Worm (Caenorhabditis elegans) whole organism, L1 larva: ENCODE results near the gene srh-136.

ENCODE experiments used
- C16A3.4 ChIP-seq: fragments of 150-350 bp; optimal IDR thresholded peaks from 2 replicates; lab custom pipeline; 2014; ENCODE audit warnings: missing biosample characterization, missing genetic modification characterization
- F16B12.6 ChIP-seq: fragments of 150-350 bp; optimal IDR thresholded peaks from 2 replicates; lab custom pipeline; 2014; ENCODE audit warnings: missing biosample characterization, missing genetic modification characterization
- Y116A8C.19 ChIP-seq: sonication (generic microtip); optimal IDR thresholded peaks from 2 replicates; lab custom pipeline; 2016; ENCODE audit warnings: missing compliant biosample characterization, missing genetic modification characterization, borderline replicate concordance
- aha-1 ChIP-seq: fragments of 150-350 bp; optimal IDR thresholded peaks from 2 replicates; lab custom pipeline; 2014; ENCODE audit warnings: missing biosample characterization, missing genetic modification characterization
- blmp-1 ChIP-seq: fragments of 150-350 bp; optimal IDR thresholded peaks from 2 replicates; lab custom pipeline; 2014; ENCODE audit warnings: missing biosample characterization, missing genetic modification characterization
- ceh-8 ChIP-seq: fragments of 200-800 bp; sonication (Bioruptor generic); optimal IDR thresholded peaks from 2 replicates; lab custom pipeline; 2018; ENCODE audit warnings: mild to moderate bottlenecking, missing genetic modification characterization, moderate library complexity, missing compliant biosample characterization
- ceh-82 ChIP-seq, 3 experiments: fragments of 150-350 bp in 1 of 3; sonication (generic microtip) in 2 of 3; optimal IDR thresholded peaks; 2 replicates each; lab custom pipeline; 2014 to 2017; ENCODE audit warnings: missing biosample characterization in 3 of 3, missing genetic modification characterization in 3 of 3
- dpl-1 ChIP-seq, 3 experiments: fragments of 150-350 bp in 2 of 3; sonication (generic microtip) in 1 of 3; optimal IDR thresholded peaks; 2 replicates each; lab custom pipeline; 2014 to 2017; ENCODE audit warnings: missing biosample characterization in 3 of 3, missing genetic modification characterization in 3 of 3, missing genetic modification reagents in 3 of 3
- dsc-1 ChIP-seq: sonication (generic microtip); optimal IDR thresholded peaks from 2 replicates; lab custom pipeline; 2016; ENCODE audit warnings: mild to moderate bottlenecking, missing genetic modification characterization, missing compliant biosample characterization
- efl-1 ChIP-seq, 4 experiments: fragments of 150-350 bp; optimal IDR thresholded peaks in 3 of 4; peaks in 1 of 4; 1 replicate in 1 of 4; 2 replicates in 3 of 4; lab custom pipeline; 2014; ENCODE audit warnings: missing biosample characterization in 2 of 4, missing genetic modification characterization in 2 of 4, missing genetic modification reagents in 2 of 4
- efl-3 ChIP-seq: fragments of 200-800 bp; sonication (Bioruptor generic); optimal IDR thresholded peaks from 2 replicates; lab custom pipeline; 2018; ENCODE audit warnings: mild to moderate bottlenecking, missing genetic modification characterization, missing compliant biosample characterization
- egl-13 ChIP-seq: sonication (generic microtip); optimal IDR thresholded peaks from 2 replicates; lab custom pipeline; 2016; ENCODE audit warnings: missing genotype, missing genetic modification reagents, missing genetic modification characterization, missing compliant biosample characterization
- fkh-10 ChIP-seq: sonication (generic microtip); optimal IDR thresholded peaks from 2 replicates; lab custom pipeline; 2017; ENCODE audit warnings: missing biosample characterization, missing genetic modification reagents, missing genetic modification characterization
- irx-1 ChIP-seq: sonication (generic microtip); optimal IDR thresholded peaks from 2 replicates; lab custom pipeline; 2016; ENCODE audit warnings: missing genetic modification characterization, missing compliant biosample characterization
- isw-1 ChIP-seq: fragments of 200-800 bp; sonication (Bioruptor generic); IDR thresholded peaks from 2 replicates; pipeline ENCODE4 v1.3.6; 2022; ENCODE audit warnings: missing genetic modification characterization, missing compliant biosample characterization
- lin-13 ChIP-seq: fragments of 150-350 bp; optimal IDR thresholded peaks from 2 replicates; lab custom pipeline; 2014; ENCODE audit warnings: missing biosample characterization, missing genetic modification reagents, missing genetic modification characterization
- lin-14 ChIP-seq: fragments of 200-800 bp; sonication (Bioruptor generic); optimal IDR thresholded peaks from 2 replicates; lab custom pipeline; 2018; ENCODE audit warnings: mild to moderate bottlenecking, missing genetic modification characterization, moderate library complexity, missing compliant biosample characterization
- lin-15B ChIP-seq: fragments of 150-350 bp; sonication (generic microtip); optimal IDR thresholded peaks from 3 replicates; lab custom pipeline; 2014; ENCODE audit warnings: missing biosample characterization, missing genetic modification characterization
- lin-35 ChIP-seq, 2 experiments: fragments of 150-350 bp; optimal IDR thresholded peaks; 2 replicates each; lab custom pipeline; 2014; ENCODE audit warnings: missing biosample characterization in 2 of 2, missing genetic modification characterization in 2 of 2, missing genetic modification reagents in 2 of 2
- lsy-2 ChIP-seq, 2 experiments: fragments of 150-350 bp; optimal IDR thresholded peaks; 2 replicates each; lab custom pipeline; 2014; ENCODE audit warnings: missing biosample characterization in 2 of 2, missing genetic modification characterization in 2 of 2
- mep-1 ChIP-seq: fragments of 150-350 bp; optimal IDR thresholded peaks from 2 replicates; lab custom pipeline; 2014; ENCODE audit warnings: missing biosample characterization, missing genetic modification characterization
- nhr-19 ChIP-seq: fragments of 200-800 bp; sonication (Bioruptor generic); conservative IDR thresholded peaks from 2 replicates; pipeline ENCODE4 v1.3.6; 2022; ENCODE audit warnings: missing genetic modification characterization, missing compliant biosample characterization
- nhr-20 ChIP-seq: sonication (generic microtip); optimal IDR thresholded peaks from 2 replicates; lab custom pipeline; 2016; ENCODE audit warnings: mild to moderate bottlenecking, missing genetic modification characterization, missing compliant biosample characterization
- nhr-47 ChIP-seq: sonication (generic microtip); optimal IDR thresholded peaks from 2 replicates; lab custom pipeline; 2016; ENCODE audit warnings: mild to moderate bottlenecking, missing genetic modification characterization, moderate library complexity, missing compliant biosample characterization
- nhr-71 ChIP-seq: sonication (generic microtip); optimal IDR thresholded peaks from 2 replicates; lab custom pipeline; 2016; ENCODE audit warnings: mild to moderate bottlenecking, missing genetic modification characterization, moderate library complexity, missing compliant biosample characterization
- nhr-76 ChIP-seq: sonication (generic microtip); optimal IDR thresholded peaks from 2 replicates; lab custom pipeline; 2017; ENCODE audit warnings: missing biosample characterization, missing genetic modification characterization
- nhr-85 ChIP-seq: sonication (generic microtip); peaks from one replicate; lab custom pipeline; 2016; ENCODE audit warnings: missing genetic modification characterization, inconsistent platforms, missing compliant biosample characterization
- nhr-90 ChIP-seq: sonication (generic microtip); optimal IDR thresholded peaks from 2 replicates; lab custom pipeline; 2016; ENCODE audit warnings: mild to moderate bottlenecking, missing genetic modification characterization, missing compliant biosample characterization; ENCODE audit not compliant: poor library complexity
- rnt-1 ChIP-seq: sonication (generic microtip); optimal IDR thresholded peaks from 2 replicates; lab custom pipeline; 2016; ENCODE audit warnings: mild to moderate bottlenecking, missing genetic modification characterization, moderate library complexity, missing compliant biosample characterization
- skn-1 ChIP-seq: fragments of 150-350 bp; optimal IDR thresholded peaks from 2 replicates; lab custom pipeline; 2014; ENCODE audit warnings: missing biosample characterization, missing genetic modification characterization
- snpc-4 ChIP-seq: fragments of 150-350 bp; optimal IDR thresholded peaks from 2 replicates; lab custom pipeline; 2014; ENCODE audit warnings: missing biosample characterization, missing genetic modification characterization
- snu-23 ChIP-seq: sonication (generic microtip); optimal IDR thresholded peaks from 2 replicates; lab custom pipeline; 2016; ENCODE audit warnings: missing genetic modification characterization, missing compliant biosample characterization
- swsn-7 ChIP-seq: sonication (generic microtip); optimal IDR thresholded peaks from 2 replicates; lab custom pipeline; 2016; ENCODE audit warnings: missing genetic modification characterization, missing compliant biosample characterization
- tbx-2 ChIP-seq: sonication (generic microtip); optimal IDR thresholded peaks from 2 replicates; lab custom pipeline; 2016; ENCODE audit warnings: missing genetic modification characterization, missing compliant biosample characterization
- unc-130 ChIP-seq: fragments of 150-350 bp; optimal IDR thresholded peaks from 2 replicates; lab custom pipeline; 2017; ENCODE audit warnings: missing biosample characterization, missing genetic modification characterization, inconsistent platforms
- unc-86 ChIP-seq: sonication (generic microtip); optimal IDR thresholded peaks from 2 replicates; lab custom pipeline; 2016; ENCODE audit warnings: missing genetic modification characterization, missing compliant biosample characterization
- unc-98 ChIP-seq: fragments of 200-800 bp; sonication (Bioruptor generic); IDR thresholded peaks from 2 replicates; pipeline ENCODE4 v1.3.6; 2022; ENCODE audit warnings: missing genetic modification characterization, missing compliant biosample characterization
- vab-15 ChIP-seq: sonication (generic microtip); optimal IDR thresholded peaks from 2 replicates; lab custom pipeline; 2017; ENCODE audit warnings: missing genotype, mild to moderate bottlenecking, missing genetic modification characterization, missing compliant biosample characterization
- xbp-1 ChIP-seq: sonication (generic microtip); optimal IDR thresholded peaks from 2 replicates; lab custom pipeline; 2016; ENCODE audit warnings: missing genetic modification characterization, missing compliant biosample characterization

Gene srh-136

DNA sequence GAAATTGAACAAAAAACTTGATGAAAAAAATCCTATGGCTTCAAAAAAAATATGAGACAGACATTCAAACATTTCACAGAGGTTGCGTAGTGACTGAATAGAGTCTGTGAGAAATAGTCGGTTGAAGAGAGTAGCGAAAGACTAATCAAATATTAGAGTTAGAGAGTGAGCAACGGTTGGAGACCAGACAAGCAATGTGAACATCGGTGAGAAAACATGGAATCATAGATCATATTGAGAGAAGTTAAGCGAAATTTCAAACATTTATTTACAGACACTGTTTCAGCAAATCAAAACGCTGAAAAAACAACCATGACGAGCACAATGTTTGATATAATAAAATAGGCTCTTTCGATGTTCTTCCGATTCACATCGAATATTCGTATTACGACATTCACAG, 9.3 kb upstream of the srh-136 start:
- TF ChIP-seq lin-14 (GFP tag; lab: Kevin White, UChicago) (peak; percentile 8), fkh-10 (GFP tag; lab: Kevin White, UChicago) (no peak), nhr-19 (GFP tag; lab: Robert Waterston, UW) (no peak)

DNA sequence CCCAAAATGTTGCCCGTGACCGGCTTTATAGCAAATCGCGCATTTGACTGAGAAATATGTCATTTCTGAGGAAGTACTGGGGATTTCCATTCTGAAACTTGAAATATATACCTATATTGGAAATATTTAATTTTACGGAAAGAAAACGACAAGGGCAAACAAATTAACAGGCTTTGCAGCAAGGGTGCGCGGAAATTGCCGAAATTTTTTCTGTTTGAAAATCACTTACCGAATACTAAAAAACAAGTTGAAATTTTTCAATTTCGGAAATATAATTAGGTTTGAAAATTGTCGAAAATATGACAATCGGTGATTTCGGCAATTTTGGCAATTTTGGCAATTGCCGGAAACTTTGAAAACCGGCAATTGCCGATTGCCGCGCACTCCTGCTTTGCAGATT, 8.4 kb upstream of the srh-136 start, which contains the start of gene nhr-54:
TSS of gene nhr-54 (minus strand) at position 101 of the 400 bp plus-strand sequence.
- TF ChIP-seq irx-1 (tag; lab: Kevin White, UChicago): no peak
- TF ChIP-seq aha-1 (tag; lab: Kevin White, UChicago): no peak

DNA sequence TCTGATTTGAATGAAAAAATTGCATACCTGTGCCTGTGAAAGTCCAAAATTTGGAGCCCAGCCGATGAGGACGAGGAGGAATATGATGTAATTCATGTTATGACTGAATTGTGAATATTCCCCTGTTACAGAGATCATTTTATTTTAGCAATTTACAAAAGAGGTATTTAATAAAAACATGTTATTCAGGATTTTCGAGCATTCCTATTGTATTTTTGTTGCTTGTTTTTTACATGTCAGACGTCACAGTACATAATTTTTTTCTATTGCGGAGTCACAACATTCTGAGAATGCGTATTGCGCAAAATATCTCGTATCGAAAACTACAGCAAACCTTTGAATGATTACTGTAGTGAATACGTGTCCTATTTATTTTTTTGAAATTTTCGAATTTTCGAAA, 5.8 kb upstream of the srh-136 start, which contains the start of gene F36D3.14:
TSS of gene F36D3.14 (minus strand) at position 101 of the 400 bp plus-strand sequence.
- no peak for TF ChIP-seq nhr-71 (tag; lab: Kevin White, UChicago)
- TF ChIP-seq efl-1 (optimal IDR thresholded peaks at IDR 0.05; lab: Kevin White, UChicago): no peak
- no peak for TF ChIP-seq efl-1 (GFP tag; optimal IDR thresholded peaks at IDR 0.05 in 1 of 2; lab: Kevin White, UChicago)
- no peak for TF ChIP-seq nhr-85 (tag; lab: Kevin White, UChicago)
- TF ChIP-seq vab-15 (tag; lab: Kevin White, UChicago): no peak
- TF ChIP-seq aha-1 (tag; lab: Kevin White, UChicago): no peak
- TF ChIP-seq nhr-76 (tag; lab: Kevin White, UChicago): no peak
- no peak for TF ChIP-seq unc-98 (GFP tag; lab: Robert Waterston, UW)

DNA sequence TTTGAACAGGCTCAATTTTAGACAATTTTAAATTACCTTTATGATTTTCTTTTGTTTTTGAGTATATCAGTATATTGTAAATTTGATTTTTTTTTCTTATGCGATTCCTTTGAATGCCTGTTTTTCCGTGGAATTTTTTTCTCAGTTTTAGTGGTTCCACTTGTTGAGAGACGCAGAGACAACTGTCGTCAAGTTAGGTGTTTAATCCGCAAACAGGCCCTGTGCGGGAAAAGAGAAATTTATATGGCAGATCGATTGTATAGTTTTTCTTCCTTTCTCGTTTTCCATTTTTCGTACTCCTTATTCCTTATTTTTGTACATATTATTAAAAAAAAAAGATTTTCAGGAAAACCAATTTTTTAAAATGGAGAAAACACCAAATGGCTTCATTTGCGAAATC, 1.6 kb upstream of the srh-136 start, which contains the start of gene F36D3.1:
TSS of gene F36D3.1 (plus strand) at position 347 of the 400 bp plus-strand sequence.
- TF ChIP-seq nhr-90: peak; percentile 15
- TF ChIP-seq skn-1 (tag; lab: Kevin White, UChicago): peak; percentile 40
- peak; percentile 38 for TF ChIP-seq snpc-4
- TF ChIP-seq swsn-7 (tag; lab: Kevin White, UChicago): peak; percentile 54
- TF ChIP-seq xbp-1 (tag; lab: Kevin White, UChicago): peak; percentile 39
- TF ChIP-seq ceh-82 (tag; optimal IDR thresholded peaks at IDR 0.05; lab: Kevin White, UChicago): peak; percentile 17 to 49 (median 28)
- no peak for TF ChIP-seq Y116A8C.19 (tag; lab: Kevin White, UChicago)
- TF ChIP-seq efl-1 (optimal IDR thresholded peaks at IDR 0.05; lab: Kevin White, UChicago): peak; percentile 91 to 92
- TF ChIP-seq efl-1 (GFP tag; optimal IDR thresholded peaks at IDR 0.05 in 1 of 2; lab: Kevin White, UChicago): peak; percentile 88 to 99
- TF ChIP-seq lin-13 (GFP tag; lab: Kevin White, UChicago): peak; percentile 45
- no peak for TF ChIP-seq isw-1
- peak; percentile 28 for TF ChIP-seq tbx-2
- TF ChIP-seq lin-15B (tag; lab: Kevin White, UChicago): peak; percentile 26
- peak; percentile 57 to 83 for TF ChIP-seq lsy-2 (tag; optimal IDR thresholded peaks at IDR 0.05; lab: Kevin White, UChicago)
- TF ChIP-seq nhr-47 (tag; lab: Kevin White, UChicago): peak; percentile 58
- TF ChIP-seq egl-13 (tag; lab: Kevin White, UChicago): no peak
- no peak for TF ChIP-seq efl-3 (GFP tag; lab: Kevin White, UChicago)
- TF ChIP-seq dpl-1 (GFP tag; optimal IDR thresholded peaks at IDR 0.05; lab: Kevin White, UChicago): peak; percentile 83 to 90 (median 85)
- no peak for TF ChIP-seq ceh-8
- TF ChIP-seq lin-14 (GFP tag; lab: Kevin White, UChicago): peak; percentile 42
- TF ChIP-seq vab-15 (tag; lab: Kevin White, UChicago): no peak
- peak; percentile 71 for TF ChIP-seq blmp-1 (tag; lab: Kevin White, UChicago)
- peak; percentile 22 for TF ChIP-seq nhr-20
- peak; percentile 64 for TF ChIP-seq snu-23
- peak; percentile 7 for TF ChIP-seq unc-86 (tag; lab: Kevin White, UChicago)
- no peak for TF ChIP-seq unc-98 (GFP tag; lab: Robert Waterston, UW)
- peak; percentile 78 to 92 for TF ChIP-seq lin-35 (GFP tag; optimal IDR thresholded peaks at IDR 0.05; lab: Kevin White, UChicago)
- TF ChIP-seq unc-130 (tag; lab: Kevin White, UChicago): peak; percentile 59
- TF ChIP-seq mep-1 (tag; lab: Kevin White, UChicago): peak; percentile 68
- peak; percentile 26; the same call in 1 of the 2 replicates for TF ChIP-seq nhr-19 (GFP tag; lab: Robert Waterston, UW)
- TF ChIP-seq rnt-1: peak; percentile 63
- peak; percentile 84 for TF ChIP-seq F16B12.6 (tag; lab: Kevin White, UChicago)
- TF ChIP-seq dsc-1 (tag; lab: Kevin White, UChicago): peak; percentile 15
- peak; percentile 43 for TF ChIP-seq C16A3.4 (tag; lab: Kevin White, UChicago)
